Worm (Caenorhabditis elegans): ENCODE data around the gene deg-3.

- TF ChIP-seq die-1 (tag; optimal IDR thresholded peaks at IDR 0.05) = no peak
- TF ChIP-seq F57A8.1 (GFP tag; optimal IDR thresholded peaks at IDR 0.05) = no peak
- no peak for TF ChIP-seq B0336.3 (GFP tag; IDR thresholded peaks at IDR 0.05)
- TF ChIP-seq ets-4 (GFP tag; optimal IDR thresholded peaks at IDR 0.05) = no peak
- TF ChIP-seq nhr-90 (tag; optimal IDR thresholded peaks at IDR 0.05) = no peak
- no peak for TF ChIP-seq hmg-20 (GFP tag; IDR thresholded peaks at IDR 0.05)
- no peak for TF ChIP-seq F57C9.4 (tag; optimal IDR thresholded peaks at IDR 0.05)
- no peak for TF ChIP-seq let-526 (GFP tag; IDR thresholded peaks at IDR 0.05)
- TF ChIP-seq somi-1 (GFP tag; optimal IDR thresholded peaks at IDR 0.05) = no peak
- TF ChIP-seq ama-1 (optimal IDR thresholded peaks at IDR 0.05) = no peak
- TF ChIP-seq ama-1 (GFP tag; optimal IDR thresholded peaks at IDR 0.05) = no peak
- TF ChIP-seq ceh-91 (GFP tag; IDR thresholded peaks at IDR 0.05) = no peak
- no peak for TF ChIP-seq lsl-1 (GFP tag; optimal IDR thresholded peaks at IDR 0.05)
These were observed 34.4 kb upstream of the deg-3 start for ce11 chrV:11449404-11449803.
